In genomic region chr3L:3179474-3179873, dm6 we compare ENCODE assay signal across 1 fruit fly cellular context.
A peak's percentile ranks its signal among the peaks of the same experiment; 100 is the strongest.
TF ChIP-seq lines count a peak whose summit lies in the region.

No protein-coding gene starts in this region.

TF ChIP-seq in whole organism, embryonic, 481 proteins besides CTCF, POLR2A, EP300 and RAD21 (continued from another document and continues in another):
- TF ChIP-seq Pdp1 (GFP tag; optimal IDR thresholded peaks at IDR 0.05; lab: Kevin White, UChicago) (peak in 1 of 2 experiments; percentile 89), CG9932 (GFP tag; IDR thresholded peaks at IDR 0.05; lab: Robert Waterston, UW) (peak; percentile 70), inv (GFP tag; IDR thresholded peaks at IDR 0.05; lab: Robert Waterston, UW; ENCODE audit: partially characterized antibody) (no peak), CG17359 (tag; optimal IDR thresholded peaks at IDR 0.05; lab: Kevin White, UChicago) (no peak), kni (GFP tag; optimal IDR thresholded peaks at IDR 0.05; lab: Kevin White, UChicago) (peak; percentile 8), Mad (GFP tag; optimal IDR thresholded peaks at IDR 0.05; lab: Kevin White, UChicago) (peak; percentile 65), PHDP (tag; optimal IDR thresholded peaks at IDR 0.05; lab: Kevin White, UChicago) (peak; percentile 92), Tbp (GFP tag; optimal IDR thresholded peaks at IDR 0.05; lab: Kevin White, UChicago) (no peak), H2.0 (GFP tag; IDR thresholded peaks at IDR 0.05; lab: Robert Waterston, UW) (peak; percentile 78), kah (GFP tag; optimal IDR thresholded peaks at IDR 0.05; lab: Kevin White, UChicago) (peak; percentile 80), CG43689 (GFP tag; IDR thresholded peaks at IDR 0.05; lab: Robert Waterston, UW) (no peak), CG9727 (GFP tag; optimal IDR thresholded peaks at IDR 0.05; lab: Kevin White, UChicago) (peak; percentile 80), CG7372 (GFP tag; IDR thresholded peaks at IDR 0.05; lab: Robert Waterston, UW) (peak; percentile 81), vfl (GFP tag; optimal IDR thresholded peaks at IDR 0.05; lab: Kevin White, UChicago) (peak; percentile 80), CG18011 (GFP tag; optimal IDR thresholded peaks at IDR 0.05; lab: Kevin White, UChicago) (peak; percentile 69), Sox100B (GFP tag; optimal IDR thresholded peaks at IDR 0.05; lab: Kevin White, UChicago) (no peak), HHEX (GFP tag; optimal IDR thresholded peaks at IDR 0.05; lab: Kevin White, UChicago) (peak; percentile 89), seq (GFP tag; IDR thresholded peaks at IDR 0.05; lab: Robert Waterston, UW) (peak; percentile 82), ken (GFP tag; IDR thresholded peaks at IDR 0.05; lab: Robert Waterston, UW) (peak; percentile 71; the same call in 2 of the 3 replicates), org-1 (GFP tag; optimal IDR thresholded peaks at IDR 0.05; lab: Kevin White, UChicago) (peak; percentile 83), HLHmδ (GFP tag; optimal IDR thresholded peaks at IDR 0.05; lab: Kevin White, UChicago) (no peak), Atf3 (GFP tag; optimal IDR thresholded peaks at IDR 0.05; lab: Kevin White, UChicago) (peak; percentile 31), CG4617 (GFP tag; optimal IDR thresholded peaks at IDR 0.05; lab: Kevin White, UChicago; ENCODE audit: borderline replicate concordance) (no peak), Rx (GFP tag; IDR thresholded peaks at IDR 0.05; lab: Robert Waterston, UW) (peak; percentile 70), CG14965 (GFP tag; optimal IDR thresholded peaks at IDR 0.05; lab: Kevin White, UChicago; ENCODE audit: borderline replicate concordance) (peak; percentile 50), Sry-β (GFP tag; optimal IDR thresholded peaks at IDR 0.05; lab: Kevin White, UChicago) (no peak), Blimp-1 (GFP tag; optimal IDR thresholded peaks at IDR 0.05; lab: Kevin White, UChicago) (peak; percentile 88), Ravus (GFP tag; IDR thresholded peaks at IDR 0.05; lab: Robert Waterston, UW) (peak; percentile 53), CG8290 (GFP tag; optimal IDR thresholded peaks at IDR 0.05; lab: Kevin White, UChicago) (peak; percentile 79), CG8290 (tag; optimal IDR thresholded peaks at IDR 0.05; lab: Kevin White, UChicago) (no peak), da (GFP tag; optimal IDR thresholded peaks at IDR 0.05; lab: Kevin White, UChicago) (no peak), CG3847 (GFP tag; IDR thresholded peaks at IDR 0.05; lab: Robert Waterston, UW) (peak; percentile 70), pum (GFP tag; optimal IDR thresholded peaks at IDR 0.05; lab: Kevin White, UChicago) (peak; percentile 77), Ada2b (GFP tag; IDR thresholded peaks at IDR 0.05; lab: Robert Waterston, UW) (peak; percentile 94), klu (GFP tag; IDR thresholded peaks at IDR 0.05; lab: Robert Waterston, UW) (peak; percentile 62), CG3726 (GFP tag; IDR thresholded peaks at IDR 0.05; lab: Robert Waterston, UW) (peak; percentile 85), CG13296 (GFP tag; optimal IDR thresholded peaks at IDR 0.05; lab: Kevin White, UChicago) (peak; percentile 91), gce (GFP tag; IDR thresholded peaks at IDR 0.05; lab: Robert Waterston, UW) (peak; percentile 85), Aef1 (GFP tag; IDR thresholded peaks at IDR 0.05; lab: Robert Waterston, UW) (peak; percentile 84), ems (GFP tag; optimal IDR thresholded peaks at IDR 0.05; lab: Kevin White, UChicago) (peak; percentile 88), Doc2 (GFP tag; IDR thresholded peaks at IDR 0.05; lab: Robert Waterston, UW) (peak; percentile 75), Deaf1 (tag; optimal IDR thresholded peaks at IDR 0.05; lab: Kevin White, UChicago) (no peak), ATbp (GFP tag; optimal IDR thresholded peaks at IDR 0.05; lab: Kevin White, UChicago) (peak; percentile 80), fd64A (GFP tag; optimal IDR thresholded peaks at IDR 0.05; lab: Kevin White, UChicago) (peak; percentile 57), Lhr (GFP tag; optimal IDR thresholded peaks at IDR 0.05; lab: Kevin White, UChicago) (peak; percentile 34), HmgZ (tag; optimal IDR thresholded peaks at IDR 0.05; lab: Kevin White, UChicago) (peak; percentile 85), Ets65A (GFP tag; lab: Kevin White, UChicago) (peak; percentile 86), Xrp1 (GFP tag; IDR thresholded peaks at IDR 0.05; lab: Robert Waterston, UW) (peak; percentile 96), tap (tag; optimal IDR thresholded peaks at IDR 0.05; lab: Kevin White, UChicago) (peak; percentile 88), gsb (GFP tag; IDR thresholded peaks at IDR 0.05; lab: Robert Waterston, UW) (peak; percentile 88), hkb (optimal IDR thresholded peaks at IDR 0.05; lab: Kevin White, UChicago) (no peak), hkb (GFP tag; IDR thresholded peaks at IDR 0.05; lab: Robert Waterston, UW) (peak; percentile 95), exex (tag; optimal IDR thresholded peaks at IDR 0.05; lab: Kevin White, UChicago) (peak; percentile 59), Myb (GFP tag; optimal IDR thresholded peaks at IDR 0.05; lab: Kevin White, UChicago) (peak; percentile 48), Atf6 (GFP tag; IDR thresholded peaks at IDR 0.05; lab: Robert Waterston, UW) (peak; percentile 90), CG3163 (GFP tag; optimal IDR thresholded peaks at IDR 0.05; lab: Kevin White, UChicago) (no peak), Side (GFP tag; optimal IDR thresholded peaks at IDR 0.05; lab: Kevin White, UChicago) (peak; percentile 86), CG11456 (GFP tag; IDR thresholded peaks at IDR 0.05; lab: Robert Waterston, UW) (peak; percentile 92), usp (GFP tag; optimal IDR thresholded peaks at IDR 0.05; lab: Kevin White, UChicago) (no peak), CG10565 (GFP tag; optimal IDR thresholded peaks at IDR 0.05; lab: Kevin White, UChicago) (peak; percentile 70), emc (GFP tag; optimal IDR thresholded peaks at IDR 0.05; lab: Kevin White, UChicago) (no peak), CG11247 (GFP tag; IDR thresholded peaks at IDR 0.05; lab: Robert Waterston, UW) (peak; percentile 86), Sry-δ (GFP tag; optimal IDR thresholded peaks at IDR 0.05; lab: Kevin White, UChicago) (no peak), Hmr (GFP tag; optimal IDR thresholded peaks at IDR 0.05; lab: Kevin White, UChicago) (peak; percentile 89), CG6791 (GFP tag; IDR thresholded peaks at IDR 0.05; lab: Robert Waterston, UW; ENCODE audit: partially characterized antibody) (no peak), Usf (GFP tag; optimal IDR thresholded peaks at IDR 0.05; lab: Kevin White, UChicago) (peak; percentile 45), pnt (GFP tag; optimal IDR thresholded peaks at IDR 0.05; lab: Kevin White, UChicago) (peak; percentile 70), CG18764 (GFP tag; optimal IDR thresholded peaks at IDR 0.05; lab: Kevin White, UChicago) (peak; percentile 76), lov (optimal IDR thresholded peaks at IDR 0.05; lab: Kevin White, UChicago) (no peak), lov (GFP tag; IDR thresholded peaks at IDR 0.05; lab: Robert Waterston, UW) (peak; percentile 79; the same call in 1 of the 3 replicates), E2f2 (GFP tag; IDR thresholded peaks at IDR 0.05; lab: Robert Waterston, UW) (peak; percentile 65), unpg (GFP tag; optimal IDR thresholded peaks at IDR 0.05; lab: Kevin White, UChicago) (peak; percentile 94), CG5180 (GFP tag; optimal IDR thresholded peaks at IDR 0.05; lab: Kevin White, UChicago) (no peak), ind (GFP tag; optimal IDR thresholded peaks at IDR 0.05; lab: Kevin White, UChicago) (peak; percentile 85), NC2α (GFP tag; optimal IDR thresholded peaks at IDR 0.05; lab: Kevin White, UChicago) (peak; percentile 53), Max (GFP tag; optimal IDR thresholded peaks at IDR 0.05; lab: Kevin White, UChicago) (peak; percentile 85), fd96Cb (tag; optimal IDR thresholded peaks at IDR 0.05; lab: Kevin White, UChicago) (peak; percentile 87), Hand (GFP tag; optimal IDR thresholded peaks at IDR 0.05; lab: Kevin White, UChicago) (peak; percentile 64), CG14710 (tag; optimal IDR thresholded peaks at IDR 0.05; lab: Kevin White, UChicago) (peak; percentile 83), Dip2 (GFP tag; IDR thresholded peaks at IDR 0.05; lab: Robert Waterston, UW) (no peak), gem (tag; optimal IDR thresholded peaks at IDR 0.05; lab: Kevin White, UChicago) (peak; percentile 93), Opbp (GFP tag; IDR thresholded peaks at IDR 0.05; lab: Robert Waterston, UW; ENCODE audit: partially characterized antibody) (no peak), lola (GFP tag; optimal IDR thresholded peaks at IDR 0.05; lab: Kevin White, UChicago) (peak in 1 of 3 experiments; percentile 80), odd (GFP tag; optimal IDR thresholded peaks at IDR 0.05; lab: Kevin White, UChicago) (no peak), ssp (GFP tag; IDR thresholded peaks at IDR 0.05; lab: Robert Waterston, UW) (peak; percentile 75), CG34376 (GFP tag; optimal IDR thresholded peaks at IDR 0.05; lab: Kevin White, UChicago) (peak; percentile 59), CG30020 (tag; optimal IDR thresholded peaks at IDR 0.05; lab: Kevin White, UChicago) (no peak), Drgx (GFP tag; IDR thresholded peaks at IDR 0.05; lab: Robert Waterston, UW) (peak; percentile 90), CG13894 (tag; optimal IDR thresholded peaks at IDR 0.05; lab: Kevin White, UChicago) (peak; percentile 61), Scr (GFP tag; IDR thresholded peaks at IDR 0.05; lab: Robert Waterston, UW; ENCODE audit: partially characterized antibody) (no peak), CG1832 (GFP tag; optimal IDR thresholded peaks at IDR 0.05; lab: Kevin White, UChicago) (no peak), Nf-YC (tag; optimal IDR thresholded peaks at IDR 0.05; lab: Kevin White, UChicago) (no peak), hth (optimal IDR thresholded peaks at IDR 0.05; lab: Kevin White, UChicago) (no peak), Dref (GFP tag; IDR thresholded peaks at IDR 0.05; lab: Robert Waterston, UW) (no peak), gfzf (GFP tag; optimal IDR thresholded peaks at IDR 0.05; lab: Kevin White, UChicago) (no peak), Lim3 (GFP tag; IDR thresholded peaks at IDR 0.05; lab: Robert Waterston, UW) (0 out of 2 replicates have a peak, but pooled peaks have one; percentile 38), CG13624 (GFP tag; optimal IDR thresholded peaks at IDR 0.05; lab: Kevin White, UChicago) (peak; percentile 78), CG6813 (GFP tag; optimal IDR thresholded peaks at IDR 0.05; lab: Kevin White, UChicago) (peak; percentile 79), CG33213 (GFP tag; optimal IDR thresholded peaks at IDR 0.05; lab: Kevin White, UChicago) (peak; percentile 80), CG34224 (GFP tag; IDR thresholded peaks at IDR 0.05; lab: Robert Waterston, UW; ENCODE audit: partially characterized antibody) (no peak), peb (GFP tag; IDR thresholded peaks at IDR 0.05; lab: Robert Waterston, UW) (peak; percentile 70), pb (GFP tag; optimal IDR thresholded peaks at IDR 0.05; lab: Kevin White, UChicago) (peak; percentile 68), sim (GFP tag; IDR thresholded peaks at IDR 0.05; lab: Robert Waterston, UW) (peak; percentile 78), CG10979 (tag; optimal IDR thresholded peaks at IDR 0.05; lab: Kevin White, UChicago) (peak; percentile 92), CG12155 (GFP tag; optimal IDR thresholded peaks at IDR 0.05; lab: Kevin White, UChicago) (peak; percentile 76), CG10959 (GFP tag; IDR thresholded peaks at IDR 0.05; lab: Robert Waterston, UW) (peak; percentile 61), CG15696 (tag; optimal IDR thresholded peaks at IDR 0.05; lab: Kevin White, UChicago) (peak; percentile 77), row (GFP tag; IDR thresholded peaks at IDR 0.05; lab: Robert Waterston, UW) (peak; percentile 95), lmd (GFP tag; IDR thresholded peaks at IDR 0.05; lab: Robert Waterston, UW) (peak; percentile 90), al (GFP tag; IDR thresholded peaks at IDR 0.05; lab: Robert Waterston, UW) (peak; percentile 76), CG5245 (GFP tag; optimal IDR thresholded peaks at IDR 0.05; lab: Kevin White, UChicago) (peak; percentile 84), CG12769 (tag; optimal IDR thresholded peaks at IDR 0.05; lab: Kevin White, UChicago) (peak; percentile 90), CG7786 (GFP tag; optimal IDR thresholded peaks at IDR 0.05; lab: Kevin White, UChicago) (peak; percentile 60), dm (GFP tag; optimal IDR thresholded peaks at IDR 0.05; lab: Kevin White, UChicago) (peak; percentile 59), CG17612 (GFP tag; IDR thresholded peaks at IDR 0.05; lab: Robert Waterston, UW) (peak; percentile 67; the same call in 1 of the 2 replicates), CG16863 (GFP tag; optimal IDR thresholded peaks at IDR 0.05; lab: Kevin White, UChicago) (peak; percentile 79), toy (GFP tag; IDR thresholded peaks at IDR 0.05; lab: Robert Waterston, UW) (peak; percentile 67; the same call in 1 of the 2 replicates), BEAF-32 (GFP tag; optimal IDR thresholded peaks at IDR 0.05; lab: Kevin White, UChicago) (no peak), slou (GFP tag; optimal IDR thresholded peaks at IDR 0.05; lab: Kevin White, UChicago) (peak; percentile 32), CG10462 (GFP tag; optimal IDR thresholded peaks at IDR 0.05; lab: Kevin White, UChicago) (peak; percentile 64), CG14667 (GFP tag; IDR thresholded peaks at IDR 0.05; lab: Robert Waterston, UW) (peak; percentile 75), en (GFP tag; optimal IDR thresholded peaks at IDR 0.05; lab: Kevin White, UChicago) (peak; percentile 79), esg (GFP tag; conservative IDR thresholded peaks at IDR 0.05; lab: Robert Waterston, UW) (peak; percentile 71), lbe (GFP tag; optimal IDR thresholded peaks at IDR 0.05; lab: Kevin White, UChicago) (peak; percentile 88), hbn (GFP tag; IDR thresholded peaks at IDR 0.05; lab: Robert Waterston, UW; ENCODE audit: partially characterized antibody) (no peak), CG4820 (GFP tag; optimal IDR thresholded peaks at IDR 0.05; lab: Kevin White, UChicago) (peak; percentile 87), CG2129 (GFP tag; IDR thresholded peaks at IDR 0.05; lab: Robert Waterston, UW; ENCODE audit: partially characterized antibody) (no peak), CG13287 (GFP tag; IDR thresholded peaks at IDR 0.05; lab: Robert Waterston, UW; ENCODE audit: partially characterized antibody) (no peak), B-H2 (GFP tag; optimal IDR thresholded peaks at IDR 0.05; lab: Kevin White, UChicago) (no peak), CG18599 (GFP tag; optimal IDR thresholded peaks at IDR 0.05; lab: Kevin White, UChicago) (peak; percentile 91), Nf-YB (GFP tag; optimal IDR thresholded peaks at IDR 0.05; lab: Kevin White, UChicago) (peak; percentile 69), CG12391 (tag; optimal IDR thresholded peaks at IDR 0.05; lab: Kevin White, UChicago) (peak; percentile 87)
